Worm (Caenorhabditis elegans) whole organism, L4/young adult: ENCODE measurements around the gene npr-36.

Experiments
- W03F9.2 ChIP-seq: fragments of 150-350 bp; optimal IDR thresholded peaks from 2 replicates; lab custom pipeline; 2014; ENCODE audit warnings: missing biosample characterization, missing genetic modification characterization
- him-1 ChIP-seq: sonication (generic microtip); optimal IDR thresholded peaks from 2 replicates; lab custom pipeline; 2016; ENCODE audit warnings: missing genotype, missing genetic modification reagents, missing genetic modification characterization, missing compliant biosample characterization

ce11 chrX:17340484-17340883 lies 19.1 kb upstream of the npr-36 start, which contains the start of gene C53C11.1:
- no peak for TF ChIP-seq him-1 (tag; lab: Kevin White, UChicago)
- TF ChIP-seq W03F9.2 (tag; lab: Kevin White, UChicago) = no peak
